Worm (Caenorhabditis elegans) whole organism, young adult: ENCODE data around the gene C33F10.8.

Experiments
- bed-1 ChIP-seq: fragments of 200-800 bp; sonication (Bioruptor generic); IDR thresholded peaks from 2 replicates; pipeline ENCODE4 v1.3.6; 2022; ENCODE audit warnings: missing genetic modification reagents, missing genetic modification characterization, missing compliant biosample characterization
- ceh-91 ChIP-seq: fragments of 200-800 bp; sonication (Bioruptor generic); IDR thresholded peaks from 2 replicates; pipeline ENCODE4 v1.3.6; 2022; ENCODE audit warnings: missing genetic modification reagents, missing genetic modification characterization, missing compliant biosample characterization
- hmg-20 ChIP-seq: fragments of 200-800 bp; sonication (Bioruptor generic); IDR thresholded peaks from 2 replicates; pipeline ENCODE4 v1.3.6; 2022; ENCODE audit warnings: missing genetic modification reagents, missing genetic modification characterization, missing compliant biosample characterization
- lin-35 ChIP-seq, 3 experiments: fragments of 150-350 bp in 2 of 3; sonication (generic microtip) in 1 of 3; optimal IDR thresholded peaks; 2 replicates each; lab custom pipeline; 2014 to 2018; ENCODE audit warnings: missing biosample characterization in 3 of 3, missing genetic modification characterization in 3 of 3, missing genetic modification reagents in 3 of 3
- nfya-2 ChIP-seq: fragments of 200-800 bp; sonication (Bioruptor generic); IDR thresholded peaks from 2 replicates; pipeline ENCODE4 v1.3.6; 2022; ENCODE audit warnings: missing genetic modification reagents, missing genetic modification characterization, missing compliant biosample characterization
- snpc-4 ChIP-seq, 5 experiments: fragments of 150-350 bp in 1 of 5; sonication (generic microtip) in 4 of 5; optimal IDR thresholded peaks; 2 replicates each; lab custom pipeline; 2014 to 2018; ENCODE audit warnings: missing genetic modification characterization in 5 of 5, missing biosample characterization in 3 of 5, antibody characterized with exemption in 2 of 5, mild to moderate bottlenecking in 2 of 5, missing compliant biosample characterization in 2 of 5, missing genotype in 2 of 5, moderate library complexity in 2 of 5, missing genetic modification reagents in 1 of 5

- TF ChIP-seq lin-35 (GFP tag; optimal IDR thresholded peaks at IDR 0.05; lab: Kevin White, UChicago) (no peak), snpc-4 (GFP tag; optimal IDR thresholded peaks at IDR 0.05; lab: Kevin White, UChicago) (no peak), snpc-4 (tag; optimal IDR thresholded peaks at IDR 0.05; lab: Kevin White, UChicago) (no peak), bed-1 (GFP tag; lab: Robert Waterston, UW) (no peak), hmg-20 (no peak), nfya-2 (GFP tag; lab: Robert Waterston, UW) (no peak), ceh-91 (no peak)
These were observed 51.1 kb downstream of the C33F10.8 start, which contains the start of the genes F26G1.9 and F26G1.10 for ce11 chrII:4773891-4774432.
